Worm (Caenorhabditis elegans) whole organism, L3 larva: ENCODE data around the gene B0361.4.

Experiments
- R02D3.7 ChIP-seq: fragments of 150-350 bp; optimal IDR thresholded peaks from 2 replicates; lab custom pipeline; 2014; ENCODE audit warnings: missing biosample characterization, missing genetic modification characterization
- ZK546.5 ChIP-seq: sonication (generic microtip); optimal IDR thresholded peaks from 2 replicates; lab custom pipeline; 2017; ENCODE audit warnings: missing biosample characterization, missing genetic modification characterization
- aly-2 ChIP-seq: fragments of 150-350 bp; optimal IDR thresholded peaks from 2 replicates; lab custom pipeline; 2014; ENCODE audit warnings: missing biosample characterization, missing genetic modification characterization
- ceh-28 ChIP-seq: fragments of 150-350 bp; optimal IDR thresholded peaks from 2 replicates; lab custom pipeline; 2014; ENCODE audit warnings: missing biosample characterization, missing genetic modification reagents, missing genetic modification characterization
- ceh-82 ChIP-seq: fragments of 150-350 bp; optimal IDR thresholded peaks from 2 replicates; lab custom pipeline; 2014; ENCODE audit warnings: missing biosample characterization, missing genetic modification characterization
- ceh-9 ChIP-seq: sonication (generic microtip); optimal IDR thresholded peaks from 2 replicates; lab custom pipeline; 2018; ENCODE audit warnings: missing biosample characterization, missing genetic modification characterization
- daf-12 ChIP-seq: fragments of 150-350 bp; optimal IDR thresholded peaks from 2 replicates; lab custom pipeline; 2014; ENCODE audit warnings: missing biosample characterization, missing genetic modification reagents, missing genetic modification characterization
- egl-27 ChIP-seq: sonication (generic microtip); optimal IDR thresholded peaks from 4 replicates; lab custom pipeline; 2017; ENCODE audit warnings: missing biosample characterization, missing genetic modification reagents, missing genetic modification characterization
- egl-5 ChIP-seq: fragments of 150-350 bp; optimal IDR thresholded peaks from 2 replicates; lab custom pipeline; 2017; ENCODE audit warnings: missing biosample characterization, missing genetic modification reagents, missing genetic modification characterization, inconsistent platforms
- elt-1 ChIP-seq: fragments of 150-350 bp; optimal IDR thresholded peaks from 2 replicates; lab custom pipeline; 2014; ENCODE audit warnings: missing biosample characterization, missing genetic modification characterization
- elt-2 ChIP-seq: sonication (generic microtip); optimal IDR thresholded peaks from 2 replicates; lab custom pipeline; 2016; ENCODE audit warnings: missing genetic modification reagents, mild to moderate bottlenecking, missing genetic modification characterization, missing compliant biosample characterization
- fkh-10 ChIP-seq: sonication (generic microtip); optimal IDR thresholded peaks from 2 replicates; lab custom pipeline; 2017; ENCODE audit warnings: missing biosample characterization, missing genetic modification reagents, missing genetic modification characterization
- fkh-2 ChIP-seq: fragments of 150-350 bp; optimal IDR thresholded peaks from 2 replicates; lab custom pipeline; 2014; ENCODE audit warnings: missing biosample characterization, missing genetic modification reagents, missing genetic modification characterization
- fos-1 ChIP-seq: fragments of 150-350 bp; optimal IDR thresholded peaks from 2 replicates; lab custom pipeline; 2014; ENCODE audit warnings: missing biosample characterization, missing genetic modification characterization
- hmg-11 ChIP-seq: sonication (generic microtip); optimal IDR thresholded peaks from 2 replicates; lab custom pipeline; 2016; ENCODE audit warnings: missing genetic modification characterization, missing compliant biosample characterization
- lin-15B ChIP-seq: fragments of 150-350 bp; optimal IDR thresholded peaks from 2 replicates; lab custom pipeline; 2014; ENCODE audit warnings: missing biosample characterization, missing genetic modification characterization
- lin-39 ChIP-seq: fragments of 150-350 bp; optimal IDR thresholded peaks from 2 replicates; lab custom pipeline; 2018; ENCODE audit warnings: missing biosample characterization, missing genetic modification reagents, missing genetic modification characterization
- lsy-12 ChIP-seq: sonication (generic microtip); optimal IDR thresholded peaks from 2 replicates; lab custom pipeline; 2016; ENCODE audit warnings: mild to moderate bottlenecking, missing genetic modification characterization, missing compliant biosample characterization
- mdl-1 ChIP-seq: fragments of 150-350 bp; optimal IDR thresholded peaks from 2 replicates; lab custom pipeline; 2014; ENCODE audit warnings: missing biosample characterization, missing genetic modification characterization
- mml-1 ChIP-seq: fragments of 150-350 bp; sonication (generic microtip); optimal IDR thresholded peaks from 3 replicates; lab custom pipeline; 2014; ENCODE audit warnings: missing biosample characterization, missing genetic modification characterization
- nfya-1 ChIP-seq: sonication (generic microtip); optimal IDR thresholded peaks from 2 replicates; lab custom pipeline; 2017; ENCODE audit warnings: missing genetic modification characterization, mild to moderate bottlenecking, missing compliant biosample characterization, antibody characterized with exemption, moderate library complexity; ENCODE audit not compliant: insufficient read depth
- nhr-11 ChIP-seq: fragments of 150-350 bp; optimal IDR thresholded peaks from 2 replicates; lab custom pipeline; 2014; ENCODE audit warnings: missing biosample characterization, missing genetic modification characterization
- nhr-12 ChIP-seq: fragments of 150-350 bp; optimal IDR thresholded peaks from 2 replicates; lab custom pipeline; 2014; ENCODE audit warnings: missing biosample characterization, missing genetic modification characterization
- nhr-23 ChIP-seq: fragments of 150-350 bp; optimal IDR thresholded peaks from 2 replicates; lab custom pipeline; 2014; ENCODE audit warnings: missing biosample characterization, missing genetic modification reagents, missing genetic modification characterization
- nhr-237 ChIP-seq: fragments of 150-350 bp; optimal IDR thresholded peaks from 2 replicates; lab custom pipeline; 2014; ENCODE audit warnings: missing biosample characterization, missing genetic modification characterization
- nhr-25 ChIP-seq: sonication (generic microtip); optimal IDR thresholded peaks from 2 replicates; lab custom pipeline; 2017; ENCODE audit warnings: missing biosample characterization, missing genetic modification characterization
- nhr-28 ChIP-seq: fragments of 150-350 bp; optimal IDR thresholded peaks from 2 replicates; lab custom pipeline; 2014; ENCODE audit warnings: missing biosample characterization, missing genetic modification characterization
- nhr-43 ChIP-seq: sonication (generic microtip); optimal IDR thresholded peaks from 2 replicates; lab custom pipeline; 2016; ENCODE audit warnings: mild to moderate bottlenecking, missing genetic modification characterization, missing compliant biosample characterization; ENCODE audit not compliant: poor library complexity, severe bottlenecking
- nhr-67 ChIP-seq: fragments of 150-350 bp; optimal IDR thresholded peaks from 2 replicates; lab custom pipeline; 2014; ENCODE audit warnings: missing biosample characterization, missing genetic modification characterization
- nhr-76 ChIP-seq: fragments of 150-350 bp; sonication (generic microtip); optimal IDR thresholded peaks from 5 replicates; lab custom pipeline; 2014; ENCODE audit warnings: missing biosample characterization, missing genetic modification characterization
- nhr-77 ChIP-seq: fragments of 150-350 bp; optimal IDR thresholded peaks from 2 replicates; lab custom pipeline; 2014; ENCODE audit warnings: missing biosample characterization, missing genetic modification characterization
- pha-4 ChIP-seq: fragments of 150-350 bp; optimal IDR thresholded peaks from 2 replicates; lab custom pipeline; 2014; ENCODE audit warnings: missing biosample characterization, missing genetic modification reagents, missing genetic modification characterization
- pqm-1 ChIP-seq: fragments of 150-350 bp; optimal IDR thresholded peaks from 2 replicates; lab custom pipeline; 2017; ENCODE audit warnings: missing biosample characterization, missing genetic modification characterization, inconsistent platforms
- sea-2 ChIP-seq: fragments of 150-350 bp; sonication (generic microtip); optimal IDR thresholded peaks from 4 replicates; lab custom pipeline; 2014; ENCODE audit warnings: missing biosample characterization, missing genetic modification reagents, missing genetic modification characterization
- skn-1 ChIP-seq: fragments of 150-350 bp; optimal IDR thresholded peaks from 2 replicates; lab custom pipeline; 2014; ENCODE audit warnings: missing biosample characterization, missing genetic modification characterization
- snpc-4 ChIP-seq: fragments of 150-350 bp; optimal IDR thresholded peaks from 2 replicates; lab custom pipeline; 2014; ENCODE audit warnings: missing biosample characterization, missing genetic modification characterization
- tbx-2 ChIP-seq: sonication (generic microtip); optimal IDR thresholded peaks from 2 replicates; lab custom pipeline; 2016; ENCODE audit warnings: mild to moderate bottlenecking, missing genetic modification characterization, missing compliant biosample characterization
- unc-39 ChIP-seq: sonication (generic microtip); optimal IDR thresholded peaks from 4 replicates; lab custom pipeline; 2017; ENCODE audit warnings: missing biosample characterization, missing genetic modification characterization
- unc-62 ChIP-seq: fragments of 150-350 bp; sonication (generic microtip); optimal IDR thresholded peaks from 4 replicates; lab custom pipeline; 2014; ENCODE audit warnings: missing biosample characterization, missing genetic modification reagents, missing genetic modification characterization
- zag-1 ChIP-seq: fragments of 150-350 bp; optimal IDR thresholded peaks from 2 replicates; lab custom pipeline; 2014; ENCODE audit warnings: missing biosample characterization, missing genetic modification characterization
- ztf-11 ChIP-seq: fragments of 150-350 bp; optimal IDR thresholded peaks from 2 replicates; lab custom pipeline; 2014; ENCODE audit warnings: missing biosample characterization, missing genetic modification characterization

B0361.4 gene

DNA sequence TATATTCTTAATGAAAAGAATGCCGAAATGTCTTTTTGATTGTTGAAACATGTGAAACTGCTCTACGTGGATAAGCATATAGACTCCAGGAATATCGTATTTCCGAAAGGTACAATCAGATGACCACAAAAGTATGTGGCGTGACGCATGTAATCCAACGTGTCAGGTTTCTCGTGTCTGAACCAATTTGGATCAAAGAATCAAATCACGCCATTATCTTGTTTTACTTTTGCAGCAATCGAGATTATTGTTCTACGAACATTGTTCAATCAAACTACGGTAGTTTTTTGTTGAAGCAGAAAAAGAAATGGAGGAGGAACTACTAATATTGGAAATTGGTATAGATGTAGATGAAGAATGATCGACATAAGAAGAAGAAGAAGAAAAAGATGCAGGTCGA lies 14.9 kb downstream of the B0361.4 start:
- peak; percentile 31 for TF ChIP-seq nhr-25 (tag; lab: Kevin White, UChicago)
- peak; percentile 29 for TF ChIP-seq nhr-43 (tag; lab: Kevin White, UChicago)
- peak; percentile 33 for TF ChIP-seq nhr-23 (tag; lab: Kevin White, UChicago)
- no peak for TF ChIP-seq R02D3.7
- TF ChIP-seq unc-62 (GFP tag; lab: Kevin White, UChicago), result no peak

ce11 chrIII:7275296-7275695 lies 16.5 kb downstream of the B0361.4 start, which contains the start of gene psd-1:
TSS of gene psd-1 (minus strand) at chrIII:7275396.
- TF ChIP-seq nhr-237 (tag; lab: Kevin White, UChicago) (no peak), nhr-23 (tag; lab: Kevin White, UChicago) (no peak), sea-2 (GFP tag; lab: Kevin White, UChicago) (no peak), pha-4 (tag; lab: Kevin White, UChicago) (no peak), skn-1 (tag; lab: Kevin White, UChicago) (no peak), lin-15B (tag; lab: Kevin White, UChicago) (no peak), aly-2 (no peak), ceh-82 (no peak), mdl-1 (tag; lab: Kevin White, UChicago) (no peak), tbx-2 (no peak), nhr-11 (tag; lab: Kevin White, UChicago) (no peak), elt-1 (tag; lab: Kevin White, UChicago) (no peak), fkh-10 (GFP tag; lab: Kevin White, UChicago) (no peak), nhr-76 (tag; lab: Kevin White, UChicago) (no peak), R02D3.7 (no peak), ZK546.5 (no peak), lsy-12 (tag; lab: Kevin White, UChicago) (no peak), ceh-9 (tag; lab: Kevin White, UChicago) (no peak), zag-1 (tag; lab: Kevin White, UChicago) (no peak), ztf-11 (tag; lab: Kevin White, UChicago) (no peak)

DNA sequence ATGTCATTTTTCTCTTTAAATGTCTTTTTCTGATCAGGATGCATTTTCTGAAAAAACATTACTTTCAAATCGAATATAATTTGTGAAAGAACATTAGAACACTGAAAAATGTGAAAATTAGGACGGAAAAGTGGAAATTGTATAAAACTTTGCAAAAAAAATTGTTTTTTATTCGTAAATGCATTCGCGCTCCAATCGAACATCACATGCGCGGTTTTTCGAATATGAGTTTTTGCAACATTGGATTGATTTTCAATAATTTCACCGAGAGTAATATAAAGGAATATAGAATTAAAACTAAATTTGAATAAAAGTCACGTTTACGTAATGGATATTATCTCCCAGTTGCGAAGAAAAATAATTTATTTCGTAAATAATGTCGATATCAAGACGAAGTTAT lies 18.4 kb downstream of the B0361.4 start, which contains the start of the genes spot-1 and B0361.11:
TSS of gene spot-1 (minus strand) at position 47 of the 400 bp plus-strand sequence.
TSS of gene B0361.11 (plus strand) at position 372 of the 400 bp plus-strand sequence.
- TF ChIP-seq pqm-1 (tag; lab: Kevin White, UChicago) (no peak), elt-2 (tag; lab: Kevin White, UChicago) (peak; percentile 15), snpc-4 (tag; lab: Kevin White, UChicago) (peak; percentile 60), nhr-23 (tag; lab: Kevin White, UChicago) (peak; percentile 79), nhr-25 (tag; lab: Kevin White, UChicago) (peak; percentile 13), pha-4 (tag; lab: Kevin White, UChicago) (peak; percentile 81), R02D3.7 (peak; percentile 50), zag-1 (tag; lab: Kevin White, UChicago) (no peak), nhr-11 (tag; lab: Kevin White, UChicago) (no peak), ceh-28 (tag; lab: Kevin White, UChicago) (peak; percentile 19), lin-15B (tag; lab: Kevin White, UChicago) (peak; percentile 72), ZK546.5 (no peak), skn-1 (tag; lab: Kevin White, UChicago) (peak; percentile 54), hmg-11 (tag; lab: Kevin White, UChicago) (peak; percentile 63), mml-1 (tag; lab: Kevin White, UChicago) (no peak), aly-2 (no peak), egl-5 (tag; lab: Kevin White, UChicago) (peak; percentile 14), nfya-1 (tag; lab: Kevin White, UChicago) (peak; percentile 64), nhr-43 (tag; lab: Kevin White, UChicago) (peak; percentile 35)

DNA sequence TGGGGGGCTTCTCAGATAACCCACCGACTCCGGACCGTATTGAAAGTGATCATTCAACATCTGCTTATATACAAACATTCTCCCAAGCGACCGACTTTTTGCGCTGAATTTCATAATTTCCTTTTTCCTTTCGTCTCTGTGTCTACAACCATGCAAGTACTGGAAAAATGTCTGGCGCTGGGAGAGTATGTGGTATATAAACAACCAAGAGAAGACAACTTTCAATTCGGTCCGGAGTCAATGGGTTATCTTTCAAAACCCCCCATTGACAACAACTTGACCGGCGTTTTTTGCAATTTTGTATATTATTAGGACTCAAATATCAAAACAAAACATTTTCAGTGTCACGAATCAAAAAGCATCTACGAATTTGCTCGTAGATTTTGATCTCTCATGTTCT lies 19.7 kb downstream of the B0361.4 start:
- TF ChIP-seq fkh-2 (no peak), fos-1 (tag; lab: Kevin White, UChicago) (no peak), zag-1 (tag; lab: Kevin White, UChicago) (no peak), nhr-67 (tag; lab: Kevin White, UChicago) (no peak), fkh-10 (GFP tag; lab: Kevin White, UChicago) (no peak), egl-27 (tag; lab: Kevin White, UChicago) (no peak), unc-39 (tag; lab: Kevin White, UChicago) (no peak), ztf-11 (tag; lab: Kevin White, UChicago) (no peak), snpc-4 (tag; lab: Kevin White, UChicago) (peak; percentile 99), skn-1 (tag; lab: Kevin White, UChicago) (no peak), nhr-28 (tag; lab: Kevin White, UChicago) (no peak), R02D3.7 (peak; percentile 6), nhr-23 (tag; lab: Kevin White, UChicago) (peak; percentile 45), sea-2 (GFP tag; lab: Kevin White, UChicago) (no peak), hmg-11 (tag; lab: Kevin White, UChicago) (peak; percentile 49), ZK546.5 (no peak), pha-4 (tag; lab: Kevin White, UChicago) (peak; percentile 82), elt-1 (tag; lab: Kevin White, UChicago) (no peak), tbx-2 (no peak), nhr-12 (no peak), lin-15B (tag; lab: Kevin White, UChicago) (peak; percentile 18), ceh-9 (tag; lab: Kevin White, UChicago) (no peak), nhr-76 (tag; lab: Kevin White, UChicago) (no peak), daf-12 (no peak), lin-39 (tag; lab: Kevin White, UChicago) (no peak), ceh-28 (tag; lab: Kevin White, UChicago) (peak; percentile 45), nhr-77 (tag; lab: Kevin White, UChicago) (peak; percentile 49), aly-2 (no peak), nhr-43 (tag; lab: Kevin White, UChicago) (peak; percentile 38), nhr-237 (tag; lab: Kevin White, UChicago) (no peak), mml-1 (tag; lab: Kevin White, UChicago) (no peak), elt-2 (tag; lab: Kevin White, UChicago) (peak; percentile 45), mdl-1 (tag; lab: Kevin White, UChicago) (no peak)
